Worm (Caenorhabditis elegans) whole organism, midembryonic: ENCODE results near the gene F40F9.3.

Source experiments
- T22C8.4 ChIP-seq: fragments of 200-800 bp; sonication (Bioruptor generic); IDR thresholded peaks from 2 replicates; pipeline ENCODE4 v1.3.6; 2022; ENCODE audit warnings: missing genetic modification characterization, missing compliant biosample characterization
- cog-1 ChIP-seq: sonication (generic microtip); optimal IDR thresholded peaks from 2 replicates; lab custom pipeline; 2016; ENCODE audit warnings: missing genetic modification characterization, missing compliant biosample characterization
- flt-1 ChIP-seq: fragments of 200-800 bp; sonication (Bioruptor generic); IDR thresholded peaks from 2 replicates; pipeline ENCODE4 v1.3.6; 2022; ENCODE audit warnings: missing genetic modification characterization, missing compliant biosample characterization
- klf-2 ChIP-seq: fragments of 200-800 bp; sonication (Bioruptor generic); conservative IDR thresholded peaks from 2 replicates; pipeline ENCODE4 v1.3.6; 2022; ENCODE audit warnings: missing genetic modification reagents, missing genetic modification characterization, missing compliant biosample characterization
- ref-1 ChIP-seq: fragments of 200-800 bp; sonication (Bioruptor generic); conservative IDR thresholded peaks from 2 replicates; pipeline ENCODE4 v1.3.6; 2022; ENCODE audit warnings: missing genetic modification reagents, missing genetic modification characterization, missing compliant biosample characterization
- tab-1 ChIP-seq: fragments of 200-800 bp; sonication (Bioruptor generic); IDR thresholded peaks from 2 replicates; pipeline ENCODE4 v1.3.6; 2022; ENCODE audit warnings: missing genetic modification characterization, missing compliant biosample characterization
- ztf-23 ChIP-seq: fragments of 200-800 bp; sonication (Bioruptor generic); IDR thresholded peaks from 2 replicates; pipeline ENCODE4 v1.3.6; 2022; ENCODE audit warnings: missing genetic modification reagents, missing genetic modification characterization, missing compliant biosample characterization
- ztf-29 ChIP-seq: fragments of 200-800 bp; sonication (Bioruptor generic); IDR thresholded peaks from 2 replicates; pipeline ENCODE4 v1.3.6; 2022; ENCODE audit warnings: missing genetic modification reagents, missing genetic modification characterization, missing compliant biosample characterization

DNA sequence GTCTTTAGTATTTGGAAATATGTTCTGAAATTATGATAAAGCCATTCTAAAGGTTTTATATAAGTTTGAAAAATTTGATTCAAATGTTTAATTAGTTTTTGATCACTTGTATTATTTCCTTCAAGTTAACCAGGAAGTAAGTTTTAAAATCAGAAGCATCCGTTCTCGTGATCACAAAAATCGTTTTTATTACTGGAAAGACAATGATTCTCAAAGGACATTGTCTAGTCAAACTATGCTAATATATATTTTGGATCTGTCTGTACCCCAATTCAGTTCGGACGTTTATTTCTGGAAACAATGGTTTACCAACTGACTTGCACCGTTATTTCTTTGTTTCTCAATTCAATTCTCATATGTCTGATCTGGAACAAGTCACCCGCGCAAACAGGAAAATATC, 1.4 kb downstream of the F40F9.3 start, which contains the start of gene str-188:
- no peak for TF ChIP-seq ztf-23 (GFP tag; lab: Robert Waterston, UW)
- TF ChIP-seq tab-1 (GFP tag; lab: Robert Waterston, UW), result no peak
- no peak for TF ChIP-seq flt-1 (GFP tag; lab: Robert Waterston, UW)
- TF ChIP-seq ref-1 (GFP tag; lab: Robert Waterston, UW), result no peak
- no peak for TF ChIP-seq klf-2 (GFP tag; lab: Robert Waterston, UW)
- TF ChIP-seq ztf-29 (GFP tag; lab: Robert Waterston, UW), result no peak
- no peak for TF ChIP-seq cog-1 (tag; lab: Kevin White, UChicago)
- no peak for TF ChIP-seq T22C8.4 (GFP tag; lab: Robert Waterston, UW)
